Fruit fly (Drosophila melanogaster) whole organism, embryonic: ENCODE results near the gene ssp3.

Experiments used
- ATbp ChIP-seq: fragments of 200-800 bp; sonication (Bioruptor generic); optimal IDR thresholded peaks from 2 replicates; lab custom pipeline; 2017; ENCODE audit warnings: missing biosample characterization, mild to moderate bottlenecking, missing genetic modification characterization, missing genetic modification reagents
- CG10431 ChIP-seq: fragments of 200-800 bp; sonication (Bioruptor generic); optimal IDR thresholded peaks from 3 replicates; lab custom pipeline; 2018; ENCODE audit warnings: missing biosample characterization, mild to moderate bottlenecking, missing genetic modification characterization
- CG13296 ChIP-seq: fragments of 200-800 bp; sonication (Bioruptor generic); optimal IDR thresholded peaks from 3 replicates; lab custom pipeline; 2018; ENCODE audit warnings: missing biosample characterization, mild to moderate bottlenecking, missing genetic modification characterization
- CG33213 ChIP-seq: fragments of 200-800 bp; sonication (Bioruptor generic); optimal IDR thresholded peaks from 3 replicates; lab custom pipeline; 2016; ENCODE audit warnings: missing biosample characterization, missing genetic modification characterization
- CG8388 ChIP-seq: fragments of 200-800 bp; sonication (Bioruptor generic); optimal IDR thresholded peaks from 2 replicates; lab custom pipeline; 2019; ENCODE audit warnings: missing biosample characterization, mild to moderate bottlenecking, missing genetic modification characterization, moderate library complexity
- Drgx ChIP-seq: fragments of 200-800 bp; sonication (Bioruptor generic); IDR thresholded peaks from 2 replicates; pipeline ENCODE4 v1.3.6; 2022; ENCODE audit warnings: missing biosample characterization, missing genetic modification characterization
- Med ChIP-seq: fragments of 200-800 bp; sonication (Bioruptor generic); peaks from one replicate; lab custom pipeline; 2016; ENCODE audit warnings: missing biosample characterization, missing genetic modification characterization, mild to moderate bottlenecking, inconsistent platforms, moderate library complexity
- bigmax ChIP-seq: fragments of 200-800 bp; sonication (Bioruptor generic); optimal IDR thresholded peaks from 2 replicates; lab custom pipeline; 2018; ENCODE audit warnings: missing biosample characterization, mild to moderate bottlenecking, missing genetic modification characterization
- cato ChIP-seq: fragments of 200-800 bp; sonication (Bioruptor generic); optimal IDR thresholded peaks from 2 replicates; lab custom pipeline; 2016; ENCODE audit warnings: missing biosample characterization, missing genetic modification characterization, borderline replicate concordance
- chm ChIP-seq: fragments of 200-800 bp; sonication (Bioruptor generic); IDR thresholded peaks from 2 replicates; pipeline ENCODE4 v1.3.6; 2022; ENCODE audit warnings: missing biosample characterization, missing genetic modification characterization
- ci ChIP-seq: fragments of 200-800 bp; sonication (Bioruptor generic); IDR thresholded peaks from 3 replicates; pipeline ENCODE4 v1.3.6; 2022; ENCODE audit warnings: missing biosample characterization, missing genetic modification characterization
- h ChIP-seq: fragments of >200 bp; optimal IDR thresholded peaks from 2 replicates; lab custom pipeline; 2017

- TF ChIP-seq h (lab: Kevin White, UChicago) (no peak), cato (GFP tag; lab: Kevin White, UChicago) (no peak), ATbp (peak; percentile 28), chm (GFP tag; lab: Robert Waterston, UW) (peak; percentile 39; the same call in 1 of the 2 replicates), CG8388 (peak; percentile 63), CG13296 (no peak), Drgx (no peak), CG10431 (GFP tag; lab: Kevin White, UChicago) (no peak), ci (GFP tag; lab: Robert Waterston, UW) (0 out of 3 replicates have a peak, but pooled peaks have one; percentile 31), CG33213 (GFP tag; lab: Kevin White, UChicago) (peak; percentile 9), Med (peak; percentile 81), bigmax (GFP tag; lab: Kevin White, UChicago) (no peak)
Measured at dm6 chr2L:18921246-18921645, 22.5 kb downstream of the ssp3 start.
